Worm (Caenorhabditis elegans) whole organism, L2 larva: ENCODE measurements around the gene spp-10.

Source experiments
- C34F6.9 ChIP-seq: fragments of 150-350 bp; optimal IDR thresholded peaks from 2 replicates; lab custom pipeline; 2014; ENCODE audit warnings: missing biosample characterization, missing genetic modification characterization
- F13H6.1 ChIP-seq: sonication (generic microtip); optimal IDR thresholded peaks from 2 replicates; lab custom pipeline; 2016; ENCODE audit warnings: missing genetic modification characterization, missing compliant biosample characterization
- R02D3.7 ChIP-seq: fragments of 150-350 bp; optimal IDR thresholded peaks from 2 replicates; lab custom pipeline; 2014; ENCODE audit warnings: missing biosample characterization, missing genetic modification characterization
- Y55F3AM.14 ChIP-seq: fragments of 200-800 bp; sonication (Bioruptor generic); optimal IDR thresholded peaks from 2 replicates; lab custom pipeline; 2018; ENCODE audit warnings: mild to moderate bottlenecking, missing genetic modification characterization, missing compliant biosample characterization
- alr-1 ChIP-seq: fragments of 150-350 bp; optimal IDR thresholded peaks from 2 replicates; lab custom pipeline; 2014; ENCODE audit warnings: missing biosample characterization, missing genetic modification characterization
- aly-2 ChIP-seq: fragments of 150-350 bp; optimal IDR thresholded peaks from 2 replicates; lab custom pipeline; 2014; ENCODE audit warnings: missing biosample characterization, missing genetic modification characterization
- ama-1 ChIP-seq: fragments of 150-350 bp; optimal IDR thresholded peaks from 2 replicates; lab custom pipeline; 2018; ENCODE audit warnings: inconsistent platforms
- ceh-16 ChIP-seq: fragments of 150-350 bp; optimal IDR thresholded peaks from 2 replicates; lab custom pipeline; 2014; ENCODE audit warnings: missing biosample characterization, missing genetic modification characterization
- crh-2 ChIP-seq: sonication (generic microtip); optimal IDR thresholded peaks from 2 replicates; lab custom pipeline; 2017; ENCODE audit warnings: missing biosample characterization, missing genetic modification characterization
- dmd-4 ChIP-seq: sonication (generic microtip); optimal IDR thresholded peaks from 2 replicates; lab custom pipeline; 2017; ENCODE audit warnings: missing biosample characterization, missing genetic modification characterization
- elt-1 ChIP-seq: fragments of 150-350 bp; optimal IDR thresholded peaks from 2 replicates; lab custom pipeline; 2014; ENCODE audit warnings: missing biosample characterization, missing genetic modification characterization
- elt-3 ChIP-seq: sonication (generic microtip); optimal IDR thresholded peaks from 2 replicates; lab custom pipeline; 2017; ENCODE audit warnings: missing biosample characterization, missing genetic modification characterization
- fos-1 ChIP-seq: fragments of 150-350 bp; optimal IDR thresholded peaks from 2 replicates; lab custom pipeline; 2014; ENCODE audit warnings: missing biosample characterization, missing genetic modification characterization
- gmeb-1 ChIP-seq: fragments of 150-350 bp; optimal IDR thresholded peaks from 2 replicates; lab custom pipeline; 2014; ENCODE audit warnings: missing biosample characterization, missing genetic modification characterization
- lin-13 ChIP-seq: fragments of 150-350 bp; optimal IDR thresholded peaks from 2 replicates; lab custom pipeline; 2014; ENCODE audit warnings: missing biosample characterization, missing genetic modification reagents, missing genetic modification characterization
- lin-39 ChIP-seq: fragments of 150-350 bp; optimal IDR thresholded peaks from 2 replicates; lab custom pipeline; 2014; ENCODE audit warnings: missing biosample characterization, missing genetic modification reagents, missing genetic modification characterization
- lsy-2 ChIP-seq, 2 experiments: fragments of 150-350 bp in 1 of 2; sonication (generic microtip) in 1 of 2; optimal IDR thresholded peaks; 2 replicates each; lab custom pipeline; 2014 to 2017; ENCODE audit warnings: missing biosample characterization in 2 of 2, missing genetic modification characterization in 2 of 2
- mbf-1 ChIP-seq: sonication (generic microtip); optimal IDR thresholded peaks from 2 replicates; lab custom pipeline; 2017; ENCODE audit warnings: missing biosample characterization, missing genetic modification characterization
- mdl-1 ChIP-seq, 2 experiments: fragments of 150-350 bp in 1 of 2; sonication (generic microtip) in 1 of 2; optimal IDR thresholded peaks; 2 replicates each; lab custom pipeline; 2017; ENCODE audit warnings: missing biosample characterization in 2 of 2, missing genetic modification characterization in 2 of 2
- nhr-11 ChIP-seq: fragments of 150-350 bp; optimal IDR thresholded peaks from 2 replicates; lab custom pipeline; 2014; ENCODE audit warnings: missing biosample characterization, missing genetic modification characterization
- nhr-12 ChIP-seq: fragments of 150-350 bp; optimal IDR thresholded peaks from 2 replicates; lab custom pipeline; 2014; ENCODE audit warnings: missing biosample characterization, missing genetic modification characterization
- nhr-129 ChIP-seq: fragments of 150-350 bp; optimal IDR thresholded peaks from 2 replicates; lab custom pipeline; 2014; ENCODE audit warnings: missing biosample characterization, missing genetic modification characterization
- nhr-21 ChIP-seq: fragments of 150-350 bp; optimal IDR thresholded peaks from 2 replicates; lab custom pipeline; 2014; ENCODE audit warnings: missing biosample characterization, missing genetic modification characterization
- nhr-23 ChIP-seq: fragments of 150-350 bp; optimal IDR thresholded peaks from 2 replicates; lab custom pipeline; 2014; ENCODE audit warnings: missing biosample characterization, missing genetic modification reagents, missing genetic modification characterization
- nhr-237 ChIP-seq: fragments of 150-350 bp; optimal IDR thresholded peaks from 2 replicates; lab custom pipeline; 2014; ENCODE audit warnings: missing biosample characterization, missing genetic modification characterization
- sem-4 ChIP-seq: fragments of 150-350 bp; optimal IDR thresholded peaks from 2 replicates; lab custom pipeline; 2014; ENCODE audit warnings: missing biosample characterization, missing genetic modification reagents, missing genetic modification characterization
- skn-1 ChIP-seq: sonication (generic microtip); optimal IDR thresholded peaks from 2 replicates; lab custom pipeline; 2017; ENCODE audit warnings: missing biosample characterization, missing genetic modification characterization
- sma-3 ChIP-seq: sonication (generic microtip); optimal IDR thresholded peaks from 2 replicates; lab custom pipeline; 2016; ENCODE audit warnings: missing genetic modification reagents, missing genetic modification characterization, missing compliant biosample characterization
- sma-9 ChIP-seq, 2 experiments: fragments of 150-350 bp in 1 of 2; sonication (generic microtip) in 1 of 2; optimal IDR thresholded peaks; 2 replicates each; lab custom pipeline; 2014 to 2016; ENCODE audit warnings: missing genetic modification characterization in 2 of 2, mild to moderate bottlenecking in 1 of 2, missing biosample characterization in 1 of 2, missing compliant biosample characterization in 1 of 2, missing genetic modification reagents in 1 of 2, moderate library complexity in 1 of 2
- snpc-4 ChIP-seq: fragments of 150-350 bp; optimal IDR thresholded peaks from 2 replicates; lab custom pipeline; 2014; ENCODE audit warnings: missing biosample characterization, missing genetic modification characterization
- unc-39 ChIP-seq: fragments of 150-350 bp; optimal IDR thresholded peaks from 2 replicates; lab custom pipeline; 2014; ENCODE audit warnings: missing biosample characterization, missing genetic modification characterization
- unc-55 ChIP-seq: fragments of 150-350 bp; sonication (generic microtip); optimal IDR thresholded peaks from 3 replicates; lab custom pipeline; 2014; ENCODE audit warnings: missing biosample characterization, missing genetic modification reagents, missing genetic modification characterization
- ztf-1 ChIP-seq: fragments of 200-800 bp; sonication (Bioruptor generic); conservative IDR thresholded peaks from 2 replicates; pipeline ENCODE4 v1.3.6; 2022; ENCODE audit warnings: missing genetic modification characterization, missing compliant biosample characterization
- ztf-4 ChIP-seq: fragments of 150-350 bp; optimal IDR thresholded peaks from 2 replicates; lab custom pipeline; 2014; ENCODE audit warnings: missing biosample characterization, missing genetic modification characterization

spp-10 gene

DNA sequence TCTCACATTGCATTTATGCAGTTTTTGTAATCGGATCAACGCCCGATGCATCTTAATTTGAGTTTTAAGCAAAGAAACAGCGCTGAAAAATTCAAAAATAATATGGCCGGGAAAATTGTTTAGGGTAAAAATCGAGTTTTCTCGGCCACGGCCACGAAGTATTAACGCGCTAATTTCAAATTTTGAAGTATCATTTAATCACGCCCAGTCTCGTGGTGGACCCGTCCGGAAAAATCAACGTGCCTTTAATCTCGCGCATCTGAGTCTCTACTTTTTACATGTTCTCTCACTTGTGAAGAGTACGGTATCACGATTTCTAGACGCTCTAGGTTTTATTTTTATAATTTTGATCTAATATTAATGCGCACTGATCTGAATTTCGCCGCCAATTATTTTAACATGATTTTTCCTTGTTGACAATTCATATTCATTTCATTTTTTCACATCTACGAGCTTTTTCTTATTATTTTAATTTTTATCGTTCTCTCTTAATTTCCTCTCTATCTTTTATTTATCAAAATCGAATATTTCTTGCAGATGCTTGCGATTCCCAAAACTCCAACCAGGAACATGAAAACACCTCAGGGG is 21.9 kb downstream of the spp-10 start, which contains the start of the genes acdh-13 and mesp-1:
TSS of gene acdh-13 (minus strand) at position 51 of the 588 bp plus-strand sequence.
TSS of gene mesp-1 (plus strand) at position 538 of the 588 bp plus-strand sequence.
- peak in 1 of 2 experiments; percentile 68 for TF ChIP-seq lsy-2 (tag; optimal IDR thresholded peaks at IDR 0.05; lab: Kevin White, UChicago)
- peak; percentile 56 for TF ChIP-seq C34F6.9 (tag; lab: Kevin White, UChicago)
- TF ChIP-seq unc-55 (GFP tag; lab: Kevin White, UChicago), result peak; percentile 59
- no peak for TF ChIP-seq mdl-1 (tag; optimal IDR thresholded peaks at IDR 0.05; lab: Kevin White, UChicago)
- TF ChIP-seq sma-9 (GFP tag; optimal IDR thresholded peaks at IDR 0.05; lab: Kevin White, UChicago), result peak; percentile 29
- no peak for TF ChIP-seq sma-9 (tag; optimal IDR thresholded peaks at IDR 0.05; lab: Kevin White, UChicago)
- TF ChIP-seq gmeb-1 (tag; lab: Kevin White, UChicago), result peak; percentile 87
- no peak for TF ChIP-seq elt-3
- TF ChIP-seq nhr-21, result peak; percentile 6
- TF ChIP-seq nhr-129, result peak; percentile 11
- TF ChIP-seq sma-3 (GFP tag; lab: Kevin White, UChicago), result peak; percentile 14
- no peak for TF ChIP-seq mbf-1

- no peak for TF ChIP-seq nhr-23
Observed at ce11 chrIV:8499956-8500355, 23.0 kb downstream of the spp-10 start.

DNA sequence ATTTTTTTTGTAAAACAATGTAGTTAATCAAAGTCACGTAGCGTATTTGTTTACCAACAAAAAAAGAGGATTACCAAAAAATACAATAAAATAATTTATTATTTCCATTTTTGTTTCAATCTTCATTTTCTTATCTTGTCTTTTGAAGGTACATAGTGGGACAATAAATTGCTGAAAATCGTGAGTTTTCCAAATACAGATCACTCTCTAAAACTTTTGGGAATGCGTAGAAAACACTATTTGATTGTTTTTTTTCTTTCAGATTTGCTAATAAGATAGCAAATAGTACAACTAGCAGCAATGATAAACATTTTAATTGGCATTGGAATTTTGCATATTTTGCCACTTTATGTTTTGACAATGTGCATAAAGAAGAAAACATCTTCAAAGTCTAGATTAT is 24.4 kb downstream of the spp-10 start, which contains the start of gene C28C12.1:
TSS of gene C28C12.1 (plus strand) at position 301 of the 400 bp plus-strand sequence.
- TF ChIP-seq ztf-4 (tag; lab: Kevin White, UChicago), result no peak
- TF ChIP-seq nhr-11, result no peak
- TF ChIP-seq skn-1 (tag; lab: Kevin White, UChicago), result no peak
- TF ChIP-seq snpc-4 (tag; lab: Kevin White, UChicago), result no peak
- no peak for TF ChIP-seq ama-1 (lab: Kevin White, UChicago)
- no peak for TF ChIP-seq Y55F3AM.14
- no peak for TF ChIP-seq nhr-12 (tag; lab: Kevin White, UChicago)
- TF ChIP-seq sem-4, result no peak
- TF ChIP-seq lsy-2 (tag; optimal IDR thresholded peaks at IDR 0.05; lab: Kevin White, UChicago), result no peak
- no peak for TF ChIP-seq F13H6.1 (tag; lab: Kevin White, UChicago)
- TF ChIP-seq dmd-4 (tag; lab: Kevin White, UChicago), result no peak
- TF ChIP-seq ztf-1 (GFP tag; lab: Robert Waterston, UW), result no peak
- TF ChIP-seq lin-39, result no peak
- no peak for TF ChIP-seq sma-3 (GFP tag; lab: Kevin White, UChicago)
- TF ChIP-seq nhr-129, result no peak

DNA sequence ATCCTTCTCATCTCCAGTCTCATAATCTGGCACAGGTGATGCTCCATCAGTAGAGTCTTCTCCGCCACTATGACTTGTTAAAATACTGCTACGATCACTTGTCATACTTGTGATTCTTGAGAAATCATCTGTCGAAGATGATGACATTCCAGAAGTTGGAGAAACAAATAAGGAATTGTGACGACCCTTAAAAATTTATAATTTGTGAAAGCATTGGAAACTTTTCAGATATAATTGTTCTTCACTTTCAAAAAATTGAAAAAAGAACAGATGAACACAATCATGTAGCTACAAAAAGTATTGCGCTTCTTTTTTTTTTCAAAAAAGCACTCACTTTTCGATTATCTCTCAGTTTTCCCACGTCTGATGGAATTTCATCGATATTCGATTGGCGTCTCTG is 29.1 kb downstream of the spp-10 start:
- TF ChIP-seq nhr-12 (tag; lab: Kevin White, UChicago), result no peak
- TF ChIP-seq crh-2 (tag; lab: Kevin White, UChicago), result no peak
- TF ChIP-seq sem-4, result no peak
- TF ChIP-seq ztf-4 (tag; lab: Kevin White, UChicago), result no peak
- TF ChIP-seq lin-13, result no peak
- TF ChIP-seq snpc-4 (tag; lab: Kevin White, UChicago), result no peak
- no peak for TF ChIP-seq dmd-4 (tag; lab: Kevin White, UChicago)
- no peak for TF ChIP-seq F13H6.1 (tag; lab: Kevin White, UChicago)
- TF ChIP-seq alr-1 (tag; lab: Kevin White, UChicago), result no peak
- no peak for TF ChIP-seq elt-1 (tag; lab: Kevin White, UChicago)
- TF ChIP-seq nhr-11, result no peak
- no peak for TF ChIP-seq R02D3.7 (tag; lab: Kevin White, UChicago)
- TF ChIP-seq C34F6.9 (tag; lab: Kevin White, UChicago), result no peak
- no peak for TF ChIP-seq unc-39
- no peak for TF ChIP-seq elt-3
- TF ChIP-seq ceh-16, result no peak
- no peak for TF ChIP-seq nhr-237 (tag; lab: Kevin White, UChicago)
- TF ChIP-seq skn-1 (tag; lab: Kevin White, UChicago), result no peak

ce11 chrIV:8510534-8510933 is 33.6 kb downstream of the spp-10 start, which contains the start of gene tag-77:
tag-77 (minus strand) TSS chrIV:8510548.
- TF ChIP-seq crh-2 (tag; lab: Kevin White, UChicago) (no peak), fos-1 (peak; percentile 92), skn-1 (tag; lab: Kevin White, UChicago) (no peak), nhr-129 (peak; percentile 20), snpc-4 (tag; lab: Kevin White, UChicago) (peak; percentile 26), aly-2 (tag; lab: Kevin White, UChicago) (no peak)
